Fruit fly (Drosophila melanogaster): Measurements from ENCODE around the gene CG34008.

The CG34008 gene

DNA sequence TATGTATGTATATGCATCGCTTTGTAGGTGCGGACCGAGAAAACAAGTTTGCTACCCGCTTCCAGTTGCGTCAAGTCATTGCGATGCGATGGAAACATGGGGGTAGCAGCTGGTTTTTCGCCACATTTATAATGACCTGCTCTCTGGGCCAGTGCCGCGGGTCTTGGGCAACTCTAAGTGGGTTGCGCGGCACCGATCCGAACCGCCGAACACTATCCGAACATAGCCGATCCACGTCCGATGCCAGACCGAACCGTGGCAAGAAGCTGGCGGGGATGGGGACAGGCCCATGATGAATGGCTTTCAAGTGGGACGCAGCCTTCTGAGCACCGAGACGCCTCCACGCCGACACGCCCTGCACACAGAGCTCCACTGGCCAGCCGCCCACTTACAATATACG, 22.8 kb upstream of the CG34008 start:
- TF ChIP-seq Eip78C (GFP tag), result peak; percentile 66
- peak; percentile 56; the same call in 1 of the 3 replicates for TF ChIP-seq CG6163 (GFP tag; IDR thresholded peaks at IDR 0.05)
- no peak for TF ChIP-seq OdsH (GFP tag; optimal IDR thresholded peaks at IDR 0.05)
- peak; percentile 62 for TF ChIP-seq Lpt (GFP tag; optimal IDR thresholded peaks at IDR 0.05)
- TF ChIP-seq Eip75B (GFP tag; optimal IDR thresholded peaks at IDR 0.05), result peak; percentile 6
- TF ChIP-seq topi (GFP tag; optimal IDR thresholded peaks at IDR 0.05), result no peak
- TF ChIP-seq CG4318 (GFP tag; optimal IDR thresholded peaks at IDR 0.05), result no peak
- TF ChIP-seq CG6276 (GFP tag; optimal IDR thresholded peaks at IDR 0.05), result peak; percentile 20
- TF ChIP-seq CG8119 (GFP tag; IDR thresholded peaks at IDR 0.05), result peak; percentile 23; the same call in 1 of the 3 replicates
- TF ChIP-seq CG9139 (GFP tag; optimal IDR thresholded peaks at IDR 0.05), result peak; percentile 6
- peak; percentile 1 to 51 for TF ChIP-seq ss (GFP tag; optimal IDR thresholded peaks at IDR 0.05)
- TF ChIP-seq CG1621 (tag; optimal IDR thresholded peaks at IDR 0.05), result peak; percentile 59
- TF ChIP-seq CG15336 (GFP tag; IDR thresholded peaks at IDR 0.05), result peak; percentile 45; the same call in 1 of the 2 replicates
- TF ChIP-seq salr (GFP tag; optimal IDR thresholded peaks at IDR 0.05), result no peak
- TF ChIP-seq CG16779 (tag; optimal IDR thresholded peaks at IDR 0.05), result no peak
- TF ChIP-seq Ets96B (tag; optimal IDR thresholded peaks at IDR 0.05), result no peak

DNA sequence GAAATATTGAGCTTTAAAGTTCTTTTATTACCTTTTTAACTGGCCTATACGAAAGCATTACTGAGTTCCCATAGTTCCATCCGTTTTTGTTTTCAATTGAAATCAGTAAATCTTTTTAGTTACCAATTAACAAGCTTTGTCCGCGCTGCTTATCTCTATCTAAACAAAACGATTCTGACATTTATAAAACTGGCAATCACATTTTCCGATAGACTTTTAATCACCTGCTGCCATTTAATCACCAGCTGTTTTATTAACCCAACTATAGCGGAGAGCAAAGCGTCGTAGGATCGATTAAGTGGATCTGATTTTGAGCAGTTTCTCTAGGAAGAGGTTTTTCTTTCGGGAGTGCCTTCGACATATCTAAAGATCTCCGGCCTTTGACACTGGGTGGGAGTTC, 21.3 kb upstream of the CG34008 start:
- no peak for TF ChIP-seq CG16779 (tag; optimal IDR thresholded peaks at IDR 0.05)
- no peak for TF ChIP-seq CG4318 (GFP tag; optimal IDR thresholded peaks at IDR 0.05)
- TF ChIP-seq CG11902 (GFP tag; optimal IDR thresholded peaks at IDR 0.05), result no peak

DNA sequence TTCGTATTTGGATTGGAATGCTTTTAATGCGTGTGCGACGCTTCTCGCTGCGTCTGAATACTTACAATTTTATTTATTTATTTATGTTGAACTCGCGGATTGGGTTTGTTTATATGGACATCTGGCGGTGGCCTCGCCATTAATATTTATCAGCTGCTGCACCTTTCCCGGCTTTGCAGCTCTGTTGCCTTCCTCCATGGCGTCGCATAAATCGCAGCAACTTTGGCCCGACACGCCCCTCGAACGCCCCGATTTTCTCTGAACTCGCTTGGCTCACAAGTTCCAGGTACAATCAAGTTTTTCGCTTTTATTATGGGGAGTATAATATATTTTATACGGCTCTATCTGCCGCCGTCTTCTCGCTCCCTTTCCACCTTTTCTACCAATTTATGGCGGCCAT, 18.8 kb upstream of the CG34008 start:
- TF ChIP-seq Smox (GFP tag; optimal IDR thresholded peaks at IDR 0.05) (no peak), svp (GFP tag) (peak; percentile 72)

DNA sequence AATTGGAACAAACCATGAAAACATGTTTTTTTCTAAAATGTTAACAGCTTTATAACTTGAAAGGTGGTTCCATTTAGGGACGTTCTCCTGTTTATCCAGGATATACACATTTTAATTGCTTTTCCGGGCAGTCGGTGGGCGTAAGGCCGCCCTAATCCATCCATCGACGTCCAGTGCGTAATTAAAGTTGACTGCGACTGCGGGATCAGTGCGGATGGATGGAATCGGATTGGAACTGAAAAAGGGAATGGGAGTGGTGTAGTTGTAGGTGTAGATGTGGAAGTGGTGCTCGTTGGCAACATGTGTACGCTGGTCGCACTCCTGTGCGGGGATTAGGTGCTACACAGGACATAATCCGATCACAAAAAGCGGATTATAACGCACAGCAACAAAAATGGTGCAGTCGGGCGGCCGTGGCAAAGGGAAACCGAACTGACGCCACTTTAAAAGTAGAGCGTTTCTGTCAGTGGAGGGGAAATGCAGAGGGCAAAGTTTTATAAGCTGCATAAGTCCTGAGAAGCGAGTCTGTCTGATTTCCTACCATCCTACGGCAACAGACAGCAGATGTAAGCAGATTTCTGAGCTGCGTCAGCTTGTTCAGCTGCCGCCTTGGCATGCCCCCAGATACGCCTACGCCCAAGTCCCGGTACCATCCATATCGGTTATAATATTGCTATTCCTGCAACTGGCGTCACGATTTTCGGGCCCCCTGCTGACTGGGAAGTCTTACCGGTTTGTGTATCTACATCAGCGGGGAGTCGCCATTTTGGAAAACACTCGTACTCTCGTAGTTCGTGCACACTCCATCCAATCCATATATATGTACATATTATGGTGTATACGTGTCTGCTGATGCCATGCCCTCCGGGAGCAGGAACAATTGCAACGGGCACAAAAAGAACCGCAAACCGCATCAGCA, 16.3 kb upstream of the CG34008 start:
- peak; percentile 20 for TF ChIP-seq CG1621 (tag; optimal IDR thresholded peaks at IDR 0.05)
- TF ChIP-seq Eip78C (GFP tag), result peak; percentile 28
- no peak for TF ChIP-seq vri (GFP tag; optimal IDR thresholded peaks at IDR 0.05)
- no peak for TF ChIP-seq Eip93F (GFP tag; optimal IDR thresholded peaks at IDR 0.05)
- TF ChIP-seq CG8319 (GFP tag; optimal IDR thresholded peaks at IDR 0.05), result no peak

DNA sequence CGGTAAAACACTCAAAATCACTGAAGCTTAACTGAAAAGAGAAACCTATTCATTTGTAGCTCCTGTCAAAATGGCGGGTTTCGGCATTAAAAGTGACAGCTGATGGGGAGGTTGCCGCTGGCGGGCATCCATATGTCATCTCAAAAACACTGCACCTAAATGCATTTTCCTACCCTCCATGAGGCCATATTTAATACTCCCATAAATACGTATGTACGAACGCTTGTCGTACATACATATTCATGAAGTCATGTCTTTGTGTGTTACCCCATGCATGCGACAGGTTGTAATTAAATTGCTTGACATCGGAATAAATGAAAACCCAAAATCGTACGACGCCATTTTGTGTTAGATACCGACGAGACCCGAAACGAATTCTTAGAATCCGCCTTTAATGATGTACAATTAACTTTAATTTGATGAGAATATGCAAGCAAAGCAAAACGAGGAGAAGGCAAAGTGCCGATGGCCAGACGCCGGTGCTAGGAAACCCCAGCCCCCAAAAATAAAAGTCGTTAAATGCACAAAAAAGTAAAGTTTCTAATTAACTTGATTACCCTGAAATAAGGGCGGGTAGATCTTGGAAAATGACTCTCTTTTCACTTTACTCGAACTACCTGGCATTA, 15.1 kb upstream of the CG34008 start:
- TF ChIP-seq achi (GFP tag; optimal IDR thresholded peaks at IDR 0.05), result no peak

DNA sequence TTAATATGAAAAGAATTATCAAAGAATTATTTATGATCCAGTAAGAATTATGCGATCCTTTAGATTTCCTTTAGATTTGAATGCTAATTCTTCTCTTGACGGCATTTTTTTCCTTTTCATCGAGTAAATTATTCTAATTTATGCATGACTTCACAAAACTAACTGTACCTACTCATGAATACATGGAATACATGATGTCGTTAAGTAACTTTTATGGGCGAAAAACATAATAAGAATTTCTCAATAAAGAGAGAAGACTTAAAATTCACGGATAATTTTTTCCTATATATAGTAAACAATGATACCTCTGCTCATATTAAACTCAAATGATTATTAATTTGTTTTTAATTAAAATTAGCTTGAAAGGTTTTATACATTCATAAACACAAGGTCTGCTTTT, 14.6 kb upstream of the CG34008 start:
- TF ChIP-seq CG6854 (GFP tag; optimal IDR thresholded peaks at IDR 0.05), result no peak
- TF ChIP-seq CG10631 (GFP tag; optimal IDR thresholded peaks at IDR 0.05), result no peak
- TF ChIP-seq salr (GFP tag; optimal IDR thresholded peaks at IDR 0.05), result no peak
- TF ChIP-seq Sox14 (GFP tag; optimal IDR thresholded peaks at IDR 0.05), result no peak
- no peak for TF ChIP-seq pdm3 (GFP tag; optimal IDR thresholded peaks at IDR 0.05)
- no peak for TF ChIP-seq CG11762 (GFP tag; optimal IDR thresholded peaks at IDR 0.05; ENCODE audit: insufficient read depth)
